Fruit fly (Drosophila melanogaster): ENCODE measurements around the gene Nca.

The Nca gene

DNA sequence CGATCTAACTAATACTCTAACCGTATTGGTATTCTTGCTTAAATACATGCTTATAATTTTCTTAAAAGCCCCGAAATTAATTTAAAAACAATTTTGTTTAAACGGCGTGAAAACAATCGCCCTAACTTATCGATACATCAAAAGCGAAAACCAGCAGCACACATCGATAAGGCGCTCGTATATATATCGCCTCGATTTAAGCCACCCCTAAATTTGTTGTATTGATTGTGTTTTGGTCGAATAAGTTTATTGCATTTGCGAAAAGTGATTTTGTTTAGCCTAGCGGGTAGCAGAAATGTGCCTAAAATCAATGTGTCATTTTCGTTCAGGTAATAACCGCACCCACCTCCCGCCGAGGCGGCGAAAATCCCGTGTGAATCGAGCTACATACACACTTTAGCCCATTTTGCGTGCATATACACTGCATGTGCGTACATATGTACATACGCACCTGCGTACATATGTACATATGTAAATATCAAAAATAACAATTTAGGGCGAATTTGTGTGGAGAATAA, at the start of gene Nca, which contains the start of gene CG7646:
Nca (plus strand) TSS at position 174 of the 518 bp plus-strand sequence.
CG7646 (plus strand) TSS at position 174 of the 518 bp plus-strand sequence.
- TF ChIP-seq CG31627 (GFP tag; optimal IDR thresholded peaks at IDR 0.05) (peak; percentile 15), lz (GFP tag; optimal IDR thresholded peaks at IDR 0.05) (peak; percentile 14), fkh (GFP tag; optimal IDR thresholded peaks at IDR 0.05) (peak; percentile 73), Sox14 (GFP tag; optimal IDR thresholded peaks at IDR 0.05) (no peak), Hr4 (GFP tag; optimal IDR thresholded peaks at IDR 0.05) (peak; percentile 1)

DNA sequence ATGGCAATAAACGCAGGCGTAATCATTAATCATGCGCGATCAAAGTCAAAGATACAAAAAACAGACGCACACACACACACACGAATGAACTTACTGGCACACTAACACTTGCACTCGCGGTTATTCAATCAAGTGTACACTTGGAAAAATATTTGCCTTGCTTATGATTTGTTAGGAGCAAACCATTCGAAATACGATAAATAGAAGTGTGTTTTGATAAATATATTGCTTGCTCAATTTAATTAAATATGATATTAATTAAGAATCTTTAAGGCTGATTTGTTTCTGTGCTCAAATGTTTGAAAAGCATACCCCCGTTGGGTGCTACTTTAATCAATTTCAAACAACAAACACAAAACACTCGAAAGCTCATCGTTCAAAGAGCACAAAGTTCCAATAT, 46.2 kb upstream of the Nca start:
- TF ChIP-seq svp (GFP tag) = peak; percentile 64
- TF ChIP-seq CG15336 (GFP tag; IDR thresholded peaks at IDR 0.05) = no peak
- peak; percentile 39 for TF ChIP-seq vri (GFP tag; optimal IDR thresholded peaks at IDR 0.05)
- no peak for TF ChIP-seq Ets21C (GFP tag; optimal IDR thresholded peaks at IDR 0.05)

DNA sequence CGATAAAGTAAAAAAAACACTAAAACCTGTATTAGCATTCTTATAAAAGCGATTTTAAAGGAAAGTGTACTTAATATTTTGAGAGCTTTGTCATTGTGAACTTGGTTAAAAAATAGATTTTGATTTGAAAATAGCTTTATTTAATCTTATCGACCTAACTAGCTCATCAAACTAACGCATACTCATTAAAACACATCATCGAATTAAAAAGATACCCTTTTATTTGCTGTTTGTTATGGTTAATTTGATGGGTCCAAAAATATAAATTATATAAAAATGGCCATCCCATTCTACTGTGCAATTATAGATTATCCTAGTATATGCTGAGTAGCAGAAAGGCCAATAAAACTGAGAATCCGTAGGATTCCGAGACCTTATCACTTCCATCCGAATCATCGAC, 40.7 kb upstream of the Nca start, which contains the start of gene CG32219:
CG32219 (minus strand) TSS at position 101 of the 400 bp plus-strand sequence.
- TF ChIP-seq fd85E (GFP tag; optimal IDR thresholded peaks at IDR 0.05) = no peak

DNA sequence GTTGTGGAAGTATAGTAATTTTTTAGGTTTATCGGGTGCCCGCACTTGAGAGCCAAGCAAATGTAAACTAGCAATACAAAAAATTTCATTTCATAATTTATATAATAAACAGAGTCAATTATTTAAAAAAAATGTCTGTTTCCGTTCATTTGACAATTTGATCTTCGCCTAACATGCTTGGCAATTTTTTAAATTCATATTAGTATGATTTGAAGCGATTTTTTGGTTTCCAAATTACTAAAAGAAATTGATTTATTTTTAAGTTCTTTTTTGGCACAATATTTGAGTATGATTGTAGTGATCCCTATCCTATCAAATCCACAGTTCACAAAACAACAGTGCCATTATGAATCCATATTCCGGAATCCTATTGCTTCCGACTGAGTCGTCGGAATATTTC, 39.8 kb upstream of the Nca start, which contains the start of gene CG34258:
CG34258 (minus strand) TSS at position 101 of the 400 bp plus-strand sequence.
- no peak for TF ChIP-seq Hr4 (GFP tag; optimal IDR thresholded peaks at IDR 0.05)
- no peak for TF ChIP-seq Hr39 (GFP tag; optimal IDR thresholded peaks at IDR 0.05)
- no peak for TF ChIP-seq topi (GFP tag; optimal IDR thresholded peaks at IDR 0.05)
- no peak for TF ChIP-seq spab (GFP tag; optimal IDR thresholded peaks at IDR 0.05)
- no peak for TF ChIP-seq CG9139 (GFP tag; optimal IDR thresholded peaks at IDR 0.05)
- TF ChIP-seq cyc (GFP tag; optimal IDR thresholded peaks at IDR 0.05) = no peak
- no peak for TF ChIP-seq CG3919 (GFP tag; optimal IDR thresholded peaks at IDR 0.05)
- TF ChIP-seq CG6808 (GFP tag; optimal IDR thresholded peaks at IDR 0.05) = no peak
- TF ChIP-seq CG8319 (GFP tag; optimal IDR thresholded peaks at IDR 0.05) = no peak
- no peak for TF ChIP-seq fd59A (GFP tag; optimal IDR thresholded peaks at IDR 0.05)

DNA sequence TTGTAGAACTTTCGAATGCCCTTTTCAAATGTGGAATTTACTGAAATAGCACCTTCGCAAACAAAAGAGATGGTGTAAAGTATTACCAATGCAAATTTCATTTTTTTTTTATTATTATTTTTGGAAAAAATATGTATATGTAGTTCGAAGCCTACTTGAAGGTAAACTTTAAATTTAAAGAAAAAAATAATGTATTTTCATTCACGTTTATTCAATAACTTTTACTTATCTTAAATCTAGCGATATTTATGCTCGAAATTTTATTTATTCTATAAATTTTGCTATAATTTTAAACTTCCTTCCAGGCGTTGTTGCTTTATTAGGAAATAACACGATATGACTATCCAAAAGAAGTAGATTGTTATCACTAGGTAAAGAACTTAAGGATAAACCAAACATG, 39.0 kb upstream of the Nca start, which contains the start of gene CG33710:
CG33710 (minus strand) TSS at position 101 of the 400 bp plus-strand sequence.
- TF ChIP-seq CG15336 (GFP tag; IDR thresholded peaks at IDR 0.05) (no peak), esn (GFP tag; optimal IDR thresholded peaks at IDR 0.05) (no peak), CG32006 (GFP tag; optimal IDR thresholded peaks at IDR 0.05) (no peak), CG10669 (GFP tag; optimal IDR thresholded peaks at IDR 0.05) (no peak), CG8319 (GFP tag; optimal IDR thresholded peaks at IDR 0.05) (no peak), cyc (GFP tag; optimal IDR thresholded peaks at IDR 0.05) (no peak), ss (GFP tag; optimal IDR thresholded peaks at IDR 0.05) (no peak), Sox15 (GFP tag; optimal IDR thresholded peaks at IDR 0.05) (no peak), CG11762 (GFP tag; optimal IDR thresholded peaks at IDR 0.05; ENCODE audit: insufficient read depth) (no peak), CG6163 (GFP tag; IDR thresholded peaks at IDR 0.05) (no peak), CG3919 (GFP tag; optimal IDR thresholded peaks at IDR 0.05) (no peak), CG16779 (tag; optimal IDR thresholded peaks at IDR 0.05) (no peak), acj6 (GFP tag; optimal IDR thresholded peaks at IDR 0.05) (no peak), fkh (GFP tag; optimal IDR thresholded peaks at IDR 0.05) (no peak), CG11902 (GFP tag; optimal IDR thresholded peaks at IDR 0.05) (no peak), Lpt (GFP tag; optimal IDR thresholded peaks at IDR 0.05) (no peak), topi (GFP tag; optimal IDR thresholded peaks at IDR 0.05) (no peak), CG11294 (GFP tag; IDR thresholded peaks at IDR 0.05) (no peak), Hr4 (GFP tag; optimal IDR thresholded peaks at IDR 0.05) (no peak), dsx (GFP tag; optimal IDR thresholded peaks at IDR 0.05; ENCODE audit: poor library complexity, severe bottlenecking) (no peak)

Measured in whole organism, prepupa.